Worm (Caenorhabditis elegans) whole organism, L3 larva: ENCODE data around the gene unc-45.

Source experiments
- ZK546.5 ChIP-seq: sonication (generic microtip); optimal IDR thresholded peaks from 2 replicates; lab custom pipeline; 2017; ENCODE audit warnings: missing biosample characterization, missing genetic modification characterization
- aly-2 ChIP-seq: fragments of 150-350 bp; optimal IDR thresholded peaks from 2 replicates; lab custom pipeline; 2014; ENCODE audit warnings: missing biosample characterization, missing genetic modification characterization
- ama-1 ChIP-seq: fragments of 150-350 bp; optimal IDR thresholded peaks from 2 replicates; lab custom pipeline; 2018
- ceh-16 ChIP-seq: sonication (generic microtip); optimal IDR thresholded peaks from 2 replicates; lab custom pipeline; 2017; ENCODE audit warnings: missing biosample characterization, missing genetic modification characterization
- ceh-28 ChIP-seq: fragments of 150-350 bp; optimal IDR thresholded peaks from 2 replicates; lab custom pipeline; 2014; ENCODE audit warnings: missing biosample characterization, missing genetic modification reagents, missing genetic modification characterization
- ceh-9 ChIP-seq: sonication (generic microtip); optimal IDR thresholded peaks from 2 replicates; lab custom pipeline; 2018; ENCODE audit warnings: missing biosample characterization, missing genetic modification characterization
- daf-12 ChIP-seq: fragments of 150-350 bp; optimal IDR thresholded peaks from 2 replicates; lab custom pipeline; 2014; ENCODE audit warnings: missing biosample characterization, missing genetic modification reagents, missing genetic modification characterization
- egl-27 ChIP-seq: sonication (generic microtip); optimal IDR thresholded peaks from 4 replicates; lab custom pipeline; 2017; ENCODE audit warnings: missing biosample characterization, missing genetic modification reagents, missing genetic modification characterization
- egl-5 ChIP-seq: fragments of 150-350 bp; optimal IDR thresholded peaks from 2 replicates; lab custom pipeline; 2017; ENCODE audit warnings: missing biosample characterization, missing genetic modification reagents, missing genetic modification characterization, inconsistent platforms
- elt-1 ChIP-seq: fragments of 150-350 bp; optimal IDR thresholded peaks from 2 replicates; lab custom pipeline; 2014; ENCODE audit warnings: missing biosample characterization, missing genetic modification characterization
- elt-2 ChIP-seq: sonication (generic microtip); optimal IDR thresholded peaks from 2 replicates; lab custom pipeline; 2016; ENCODE audit warnings: missing genetic modification reagents, mild to moderate bottlenecking, missing genetic modification characterization, missing compliant biosample characterization
- elt-3 ChIP-seq, 3 experiments: fragments of 150-350 bp in 1 of 3; sonication (generic microtip) in 2 of 3; optimal IDR thresholded peaks; 2 replicates in 2 of 3; 4 replicates in 1 of 3; lab custom pipeline; 2014 to 2017; ENCODE audit warnings: missing biosample characterization in 3 of 3, missing genetic modification characterization in 3 of 3
- fkh-10 ChIP-seq: sonication (generic microtip); optimal IDR thresholded peaks from 2 replicates; lab custom pipeline; 2017; ENCODE audit warnings: missing biosample characterization, missing genetic modification reagents, missing genetic modification characterization
- fkh-2 ChIP-seq: fragments of 150-350 bp; optimal IDR thresholded peaks from 2 replicates; lab custom pipeline; 2014; ENCODE audit warnings: missing biosample characterization, missing genetic modification reagents, missing genetic modification characterization
- fos-1 ChIP-seq: fragments of 150-350 bp; optimal IDR thresholded peaks from 2 replicates; lab custom pipeline; 2014; ENCODE audit warnings: missing biosample characterization, missing genetic modification characterization
- hmg-11 ChIP-seq: sonication (generic microtip); optimal IDR thresholded peaks from 2 replicates; lab custom pipeline; 2016; ENCODE audit warnings: missing genetic modification characterization, missing compliant biosample characterization
- jun-1 ChIP-seq: fragments of 150-350 bp; optimal IDR thresholded peaks from 2 replicates; lab custom pipeline; 2014; ENCODE audit warnings: missing biosample characterization, missing genetic modification reagents, missing genetic modification characterization
- lin-39 ChIP-seq: fragments of 150-350 bp; optimal IDR thresholded peaks from 2 replicates; lab custom pipeline; 2018; ENCODE audit warnings: missing biosample characterization, missing genetic modification reagents, missing genetic modification characterization
- mml-1 ChIP-seq: fragments of 150-350 bp; sonication (generic microtip); optimal IDR thresholded peaks from 3 replicates; lab custom pipeline; 2014; ENCODE audit warnings: missing biosample characterization, missing genetic modification characterization
- nfya-1 ChIP-seq: sonication (generic microtip); optimal IDR thresholded peaks from 2 replicates; lab custom pipeline; 2017; ENCODE audit warnings: missing genetic modification characterization, mild to moderate bottlenecking, missing compliant biosample characterization, antibody characterized with exemption, moderate library complexity; ENCODE audit not compliant: insufficient read depth
- nhr-11 ChIP-seq: fragments of 150-350 bp; optimal IDR thresholded peaks from 2 replicates; lab custom pipeline; 2014; ENCODE audit warnings: missing biosample characterization, missing genetic modification characterization
- nhr-12 ChIP-seq: fragments of 150-350 bp; optimal IDR thresholded peaks from 2 replicates; lab custom pipeline; 2014; ENCODE audit warnings: missing biosample characterization, missing genetic modification characterization
- nhr-237 ChIP-seq: fragments of 150-350 bp; optimal IDR thresholded peaks from 2 replicates; lab custom pipeline; 2014; ENCODE audit warnings: missing biosample characterization, missing genetic modification characterization
- nhr-25 ChIP-seq: sonication (generic microtip); optimal IDR thresholded peaks from 2 replicates; lab custom pipeline; 2017; ENCODE audit warnings: missing biosample characterization, missing genetic modification characterization
- nhr-28 ChIP-seq: fragments of 150-350 bp; optimal IDR thresholded peaks from 2 replicates; lab custom pipeline; 2014; ENCODE audit warnings: missing biosample characterization, missing genetic modification characterization
- nhr-43 ChIP-seq: sonication (generic microtip); optimal IDR thresholded peaks from 2 replicates; lab custom pipeline; 2016; ENCODE audit warnings: mild to moderate bottlenecking, missing genetic modification characterization, missing compliant biosample characterization; ENCODE audit not compliant: poor library complexity, severe bottlenecking
- nhr-67 ChIP-seq: fragments of 150-350 bp; optimal IDR thresholded peaks from 2 replicates; lab custom pipeline; 2014; ENCODE audit warnings: missing biosample characterization, missing genetic modification characterization
- nhr-76 ChIP-seq: fragments of 150-350 bp; sonication (generic microtip); optimal IDR thresholded peaks from 5 replicates; lab custom pipeline; 2014; ENCODE audit warnings: missing biosample characterization, missing genetic modification characterization
- nhr-77 ChIP-seq: fragments of 150-350 bp; optimal IDR thresholded peaks from 2 replicates; lab custom pipeline; 2014; ENCODE audit warnings: missing biosample characterization, missing genetic modification characterization
- pha-4 ChIP-seq: fragments of 150-350 bp; optimal IDR thresholded peaks from 2 replicates; lab custom pipeline; 2014; ENCODE audit warnings: missing biosample characterization, missing genetic modification reagents, missing genetic modification characterization
- pqm-1 ChIP-seq: fragments of 150-350 bp; optimal IDR thresholded peaks from 2 replicates; lab custom pipeline; 2017; ENCODE audit warnings: missing biosample characterization, missing genetic modification characterization, inconsistent platforms
- sea-2 ChIP-seq: fragments of 150-350 bp; sonication (generic microtip); optimal IDR thresholded peaks from 4 replicates; lab custom pipeline; 2014; ENCODE audit warnings: missing biosample characterization, missing genetic modification reagents, missing genetic modification characterization
- skn-1 ChIP-seq: fragments of 150-350 bp; optimal IDR thresholded peaks from 2 replicates; lab custom pipeline; 2014; ENCODE audit warnings: missing biosample characterization, missing genetic modification characterization
- snpc-4 ChIP-seq: fragments of 150-350 bp; optimal IDR thresholded peaks from 2 replicates; lab custom pipeline; 2014; ENCODE audit warnings: missing biosample characterization, missing genetic modification characterization
- tbx-2 ChIP-seq: sonication (generic microtip); optimal IDR thresholded peaks from 2 replicates; lab custom pipeline; 2016; ENCODE audit warnings: mild to moderate bottlenecking, missing genetic modification characterization, missing compliant biosample characterization
- unc-62 ChIP-seq: fragments of 150-350 bp; sonication (generic microtip); optimal IDR thresholded peaks from 4 replicates; lab custom pipeline; 2014; ENCODE audit warnings: missing biosample characterization, missing genetic modification reagents, missing genetic modification characterization
- ztf-11 ChIP-seq: fragments of 150-350 bp; optimal IDR thresholded peaks from 2 replicates; lab custom pipeline; 2014; ENCODE audit warnings: missing biosample characterization, missing genetic modification characterization
- ztf-4 ChIP-seq: fragments of 150-350 bp; optimal IDR thresholded peaks from 2 replicates; lab custom pipeline; 2014; ENCODE audit warnings: missing biosample characterization, missing genetic modification characterization

Gene unc-45

ce11 chrIII:475154-475553 is 16.2 kb upstream of the unc-45 start, which contains the start of gene mat-3:
Gene mat-3 (plus strand): TSS chrIII:475454.
- TF ChIP-seq ztf-4 (tag; lab: Kevin White, UChicago) (no peak), ama-1 (lab: Kevin White, UChicago) (no peak), skn-1 (tag; lab: Kevin White, UChicago) (no peak), ztf-11 (tag; lab: Kevin White, UChicago) (no peak), ceh-16 (tag; lab: Kevin White, UChicago) (no peak), mml-1 (no peak), snpc-4 (tag; lab: Kevin White, UChicago) (no peak), elt-1 (no peak), daf-12 (no peak), lin-39 (tag; lab: Kevin White, UChicago) (no peak), egl-5 (tag; lab: Kevin White, UChicago) (no peak), nhr-67 (tag; lab: Kevin White, UChicago) (no peak)

ce11 chrIII:481259-481658 is 10.1 kb upstream of the unc-45 start:
- TF ChIP-seq fkh-2 (tag; lab: Kevin White, UChicago): no peak
- TF ChIP-seq daf-12: no peak
- no peak for TF ChIP-seq nhr-12 (tag; lab: Kevin White, UChicago)
- TF ChIP-seq lin-39 (tag; lab: Kevin White, UChicago): no peak

ce11 chrIII:482739-483138 is 8.6 kb upstream of the unc-45 start:
- TF ChIP-seq ceh-28 (tag; lab: Kevin White, UChicago): no peak
- TF ChIP-seq nfya-1 (tag; lab: Kevin White, UChicago): no peak
- TF ChIP-seq fkh-10 (GFP tag; lab: Kevin White, UChicago): peak; percentile 9
- peak; percentile 32 for TF ChIP-seq nhr-11 (tag; lab: Kevin White, UChicago)
- no peak for TF ChIP-seq egl-5 (tag; lab: Kevin White, UChicago)
- TF ChIP-seq unc-62 (GFP tag; lab: Kevin White, UChicago): no peak

DNA sequence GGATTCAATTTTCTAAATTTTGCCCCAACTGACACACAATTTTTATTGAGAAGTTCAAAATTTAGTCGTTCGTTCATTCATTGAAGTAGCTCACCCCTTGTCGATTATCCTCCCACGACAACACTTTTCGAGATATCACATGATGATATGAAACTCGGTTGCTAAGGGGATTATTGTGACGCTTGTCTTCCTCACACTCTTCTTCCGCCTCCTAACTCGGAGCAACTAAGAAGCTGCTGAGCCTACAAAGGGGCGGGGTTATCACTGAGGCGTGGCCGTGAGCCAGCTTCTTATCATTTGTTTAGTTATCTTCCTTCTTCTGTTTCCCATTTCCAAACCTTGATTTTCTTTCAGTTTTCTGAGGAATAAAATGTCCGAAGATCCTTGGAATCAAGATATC is 7.8 kb upstream of the unc-45 start, which contains the start of gene F10C5.3:
F10C5.3 (plus strand) TSS at position 313 of the 400 bp plus-strand sequence.
- no peak for TF ChIP-seq snpc-4 (tag; lab: Kevin White, UChicago)
- TF ChIP-seq nhr-11 (tag; lab: Kevin White, UChicago): peak; percentile 8

- TF ChIP-seq ZK546.5 (tag; lab: Kevin White, UChicago) (no peak), nfya-1 (tag; lab: Kevin White, UChicago) (no peak), fkh-10 (GFP tag; lab: Kevin White, UChicago) (no peak), jun-1 (tag; lab: Kevin White, UChicago) (no peak), egl-5 (tag; lab: Kevin White, UChicago) (no peak), fos-1 (tag; lab: Kevin White, UChicago) (no peak), nhr-25 (tag; lab: Kevin White, UChicago) (no peak), ceh-9 (tag; lab: Kevin White, UChicago) (no peak), nhr-43 (tag; lab: Kevin White, UChicago) (no peak), nhr-67 (tag; lab: Kevin White, UChicago) (no peak), ztf-11 (tag; lab: Kevin White, UChicago) (no peak), tbx-2 (no peak), nhr-77 (tag; lab: Kevin White, UChicago) (no peak), nhr-237 (tag; lab: Kevin White, UChicago) (no peak), elt-3 (tag; optimal IDR thresholded peaks at IDR 0.05; lab: Kevin White, UChicago) (no peak), ceh-16 (tag; lab: Kevin White, UChicago) (no peak), ztf-4 (tag; lab: Kevin White, UChicago) (no peak)
Measured at ce11 chrIII:486077-486597, 5.2 kb upstream of the unc-45 start, which contains the start of gene nlp-32. Gene nlp-32 (minus strand): TSS chrIII:486547.

ce11 chrIII:488464-488863 is 2.9 kb upstream of the unc-45 start, which contains the start of gene F30H5.5:
Gene F30H5.5 (plus strand): TSS chrIII:488764.
- no peak for TF ChIP-seq skn-1 (tag; lab: Kevin White, UChicago)
- TF ChIP-seq nhr-76 (tag; lab: Kevin White, UChicago): no peak
- no peak for TF ChIP-seq sea-2 (GFP tag; lab: Kevin White, UChicago)
- TF ChIP-seq hmg-11: no peak
- TF ChIP-seq nhr-77 (tag; lab: Kevin White, UChicago): no peak
- no peak for TF ChIP-seq daf-12
- no peak for TF ChIP-seq unc-62 (GFP tag; lab: Kevin White, UChicago)
- no peak for TF ChIP-seq snpc-4 (tag; lab: Kevin White, UChicago)
- TF ChIP-seq nhr-237 (tag; lab: Kevin White, UChicago): no peak
- TF ChIP-seq egl-27 (tag; lab: Kevin White, UChicago): no peak
- no peak for TF ChIP-seq pqm-1
- no peak for TF ChIP-seq aly-2 (tag; lab: Kevin White, UChicago)
- TF ChIP-seq elt-2 (tag; lab: Kevin White, UChicago): no peak
- no peak for TF ChIP-seq nhr-25 (tag; lab: Kevin White, UChicago)
- no peak for TF ChIP-seq nhr-43 (tag; lab: Kevin White, UChicago)
- TF ChIP-seq jun-1 (tag; lab: Kevin White, UChicago): no peak
- TF ChIP-seq nhr-28 (tag; lab: Kevin White, UChicago): no peak
- TF ChIP-seq nhr-11 (tag; lab: Kevin White, UChicago): no peak
- no peak for TF ChIP-seq ztf-11 (tag; lab: Kevin White, UChicago)
- no peak for TF ChIP-seq pha-4 (tag; lab: Kevin White, UChicago)
